Worm (Caenorhabditis elegans) whole organism, L2 larva: Measurements from ENCODE around the gene F46C5.7.

Source experiments
- C34F6.9 ChIP-seq: fragments of 150-350 bp; optimal IDR thresholded peaks from 2 replicates; lab custom pipeline; 2014; ENCODE audit warnings: missing biosample characterization, missing genetic modification characterization
- F13H6.1 ChIP-seq: sonication (generic microtip); optimal IDR thresholded peaks from 2 replicates; lab custom pipeline; 2016; ENCODE audit warnings: missing genetic modification characterization, missing compliant biosample characterization
- R02D3.7 ChIP-seq: fragments of 150-350 bp; optimal IDR thresholded peaks from 2 replicates; lab custom pipeline; 2014; ENCODE audit warnings: missing biosample characterization, missing genetic modification characterization
- Y55F3AM.14 ChIP-seq: fragments of 200-800 bp; sonication (Bioruptor generic); optimal IDR thresholded peaks from 2 replicates; lab custom pipeline; 2018; ENCODE audit warnings: mild to moderate bottlenecking, missing genetic modification characterization, missing compliant biosample characterization
- ZK546.5 ChIP-seq: sonication (generic microtip); optimal IDR thresholded peaks from 2 replicates; lab custom pipeline; 2017; ENCODE audit warnings: missing biosample characterization, missing genetic modification characterization
- alr-1 ChIP-seq: fragments of 150-350 bp; optimal IDR thresholded peaks from 2 replicates; lab custom pipeline; 2014; ENCODE audit warnings: missing biosample characterization, missing genetic modification characterization
- aly-2 ChIP-seq: fragments of 150-350 bp; optimal IDR thresholded peaks from 2 replicates; lab custom pipeline; 2014; ENCODE audit warnings: missing biosample characterization, missing genetic modification characterization
- ama-1 ChIP-seq: fragments of 150-350 bp; optimal IDR thresholded peaks from 2 replicates; lab custom pipeline; 2018; ENCODE audit warnings: inconsistent platforms
- blmp-1 ChIP-seq: sonication (generic microtip); optimal IDR thresholded peaks from 2 replicates; lab custom pipeline; 2017; ENCODE audit warnings: missing genetic modification characterization, mild to moderate bottlenecking, missing compliant biosample characterization, antibody characterized with exemption, moderate library complexity; ENCODE audit not compliant: insufficient read depth
- ceh-82 ChIP-seq: fragments of 150-350 bp; optimal IDR thresholded peaks from 2 replicates; lab custom pipeline; 2014; ENCODE audit warnings: missing biosample characterization, missing genetic modification characterization
- egl-27 ChIP-seq: sonication (generic microtip); optimal IDR thresholded peaks from 3 replicates; lab custom pipeline; 2017; ENCODE audit warnings: missing biosample characterization, missing genetic modification reagents, missing genetic modification characterization
- elt-1 ChIP-seq: fragments of 150-350 bp; optimal IDR thresholded peaks from 2 replicates; lab custom pipeline; 2014; ENCODE audit warnings: missing biosample characterization, missing genetic modification characterization
- fos-1 ChIP-seq: fragments of 150-350 bp; optimal IDR thresholded peaks from 2 replicates; lab custom pipeline; 2014; ENCODE audit warnings: missing biosample characterization, missing genetic modification characterization
- gmeb-1 ChIP-seq: fragments of 150-350 bp; optimal IDR thresholded peaks from 2 replicates; lab custom pipeline; 2014; ENCODE audit warnings: missing biosample characterization, missing genetic modification characterization
- lin-11 ChIP-seq: fragments of 150-350 bp; sonication (generic microtip); optimal IDR thresholded peaks from 2 replicates; lab custom pipeline; 2014; ENCODE audit warnings: missing biosample characterization, missing genetic modification characterization, inconsistent platforms, mixed read lengths
- lin-39 ChIP-seq: fragments of 150-350 bp; optimal IDR thresholded peaks from 2 replicates; lab custom pipeline; 2014; ENCODE audit warnings: missing biosample characterization, missing genetic modification reagents, missing genetic modification characterization
- lsy-2 ChIP-seq, 2 experiments: fragments of 150-350 bp in 1 of 2; sonication (generic microtip) in 1 of 2; optimal IDR thresholded peaks; 2 replicates each; lab custom pipeline; 2014 to 2017; ENCODE audit warnings: missing biosample characterization in 2 of 2, missing genetic modification characterization in 2 of 2
- mab-5 ChIP-seq: fragments of 150-350 bp; optimal IDR thresholded peaks from 2 replicates; lab custom pipeline; 2014; ENCODE audit warnings: missing biosample characterization, missing genetic modification characterization
- mdl-1 ChIP-seq, 2 experiments: fragments of 150-350 bp in 1 of 2; sonication (generic microtip) in 1 of 2; optimal IDR thresholded peaks; 2 replicates each; lab custom pipeline; 2017; ENCODE audit warnings: missing biosample characterization in 2 of 2, missing genetic modification characterization in 2 of 2
- nhr-10 ChIP-seq: sonication (generic microtip); optimal IDR thresholded peaks from 2 replicates; lab custom pipeline; 2017; ENCODE audit warnings: missing biosample characterization, missing genetic modification characterization
- nhr-11 ChIP-seq: fragments of 150-350 bp; optimal IDR thresholded peaks from 2 replicates; lab custom pipeline; 2014; ENCODE audit warnings: missing biosample characterization, missing genetic modification characterization
- nhr-12 ChIP-seq: fragments of 150-350 bp; optimal IDR thresholded peaks from 2 replicates; lab custom pipeline; 2014; ENCODE audit warnings: missing biosample characterization, missing genetic modification characterization
- nhr-129 ChIP-seq: fragments of 150-350 bp; optimal IDR thresholded peaks from 2 replicates; lab custom pipeline; 2014; ENCODE audit warnings: missing biosample characterization, missing genetic modification characterization
- nhr-237 ChIP-seq: fragments of 150-350 bp; optimal IDR thresholded peaks from 2 replicates; lab custom pipeline; 2014; ENCODE audit warnings: missing biosample characterization, missing genetic modification characterization
- nhr-6 ChIP-seq: fragments of 150-350 bp; optimal IDR thresholded peaks from 2 replicates; lab custom pipeline; 2014; ENCODE audit warnings: missing biosample characterization, missing genetic modification characterization
- nhr-77 ChIP-seq: fragments of 150-350 bp; optimal IDR thresholded peaks from 2 replicates; lab custom pipeline; 2014; ENCODE audit warnings: missing biosample characterization, missing genetic modification characterization
- peb-1 ChIP-seq: fragments of 150-350 bp; optimal IDR thresholded peaks from 2 replicates; lab custom pipeline; 2014; ENCODE audit warnings: missing biosample characterization, missing genetic modification characterization
- skn-1 ChIP-seq: sonication (generic microtip); optimal IDR thresholded peaks from 2 replicates; lab custom pipeline; 2017; ENCODE audit warnings: missing biosample characterization, missing genetic modification characterization
- sma-9 ChIP-seq, 2 experiments: fragments of 150-350 bp in 1 of 2; sonication (generic microtip) in 1 of 2; optimal IDR thresholded peaks; 2 replicates each; lab custom pipeline; 2014 to 2016; ENCODE audit warnings: missing genetic modification characterization in 2 of 2, mild to moderate bottlenecking in 1 of 2, missing biosample characterization in 1 of 2, missing compliant biosample characterization in 1 of 2, missing genetic modification reagents in 1 of 2, moderate library complexity in 1 of 2
- snpc-4 ChIP-seq: fragments of 150-350 bp; optimal IDR thresholded peaks from 2 replicates; lab custom pipeline; 2014; ENCODE audit warnings: missing biosample characterization, missing genetic modification characterization
- unc-39 ChIP-seq: fragments of 150-350 bp; optimal IDR thresholded peaks from 2 replicates; lab custom pipeline; 2014; ENCODE audit warnings: missing biosample characterization, missing genetic modification characterization
- unc-55 ChIP-seq: fragments of 150-350 bp; sonication (generic microtip); optimal IDR thresholded peaks from 3 replicates; lab custom pipeline; 2014; ENCODE audit warnings: missing biosample characterization, missing genetic modification reagents, missing genetic modification characterization
- unc-62 ChIP-seq: fragments of 150-350 bp; optimal IDR thresholded peaks from 2 replicates; lab custom pipeline; 2014; ENCODE audit warnings: missing biosample characterization, missing genetic modification reagents, missing genetic modification characterization
- zag-1 ChIP-seq: fragments of 150-350 bp; optimal IDR thresholded peaks from 2 replicates; lab custom pipeline; 2014; ENCODE audit warnings: missing biosample characterization, missing genetic modification characterization
- ztf-1 ChIP-seq: fragments of 200-800 bp; sonication (Bioruptor generic); conservative IDR thresholded peaks from 2 replicates; pipeline ENCODE4 v1.3.6; 2022; ENCODE audit warnings: missing genetic modification characterization, missing compliant biosample characterization
- ztf-11 ChIP-seq: sonication (generic microtip); optimal IDR thresholded peaks from 2 replicates; lab custom pipeline; 2017; ENCODE audit warnings: missing biosample characterization, missing genetic modification characterization

Gene F46C5.7

DNA sequence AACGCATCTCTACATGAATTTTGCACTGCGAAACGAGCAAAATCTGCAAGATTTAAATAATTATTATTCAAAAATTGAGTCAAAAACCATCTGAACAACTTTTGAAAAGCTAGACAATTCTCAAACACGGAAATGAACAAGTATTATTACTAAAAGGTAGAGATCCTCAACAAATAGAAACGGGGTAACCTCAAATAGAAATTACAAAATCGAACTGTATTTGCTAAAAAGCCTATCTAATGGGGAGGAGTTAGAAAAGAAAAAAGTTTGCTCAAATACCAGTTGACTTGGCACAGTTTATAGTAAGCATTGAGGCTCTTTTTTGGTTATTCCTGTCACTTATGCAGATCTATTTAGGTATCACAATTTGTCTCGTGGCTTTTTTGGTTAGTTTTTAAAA lies 13.4 kb upstream of the F46C5.7 start, which contains the start of gene nas-25:
Gene nas-25, plus strand, starts transcription at position 301 of the 400 bp plus-strand sequence.
- TF ChIP-seq lin-11 (tag; lab: Kevin White, UChicago) (no peak), nhr-12 (tag; lab: Kevin White, UChicago) (no peak), nhr-77 (tag; lab: Kevin White, UChicago) (no peak), blmp-1 (tag; lab: Kevin White, UChicago) (no peak), alr-1 (tag; lab: Kevin White, UChicago) (no peak)

DNA sequence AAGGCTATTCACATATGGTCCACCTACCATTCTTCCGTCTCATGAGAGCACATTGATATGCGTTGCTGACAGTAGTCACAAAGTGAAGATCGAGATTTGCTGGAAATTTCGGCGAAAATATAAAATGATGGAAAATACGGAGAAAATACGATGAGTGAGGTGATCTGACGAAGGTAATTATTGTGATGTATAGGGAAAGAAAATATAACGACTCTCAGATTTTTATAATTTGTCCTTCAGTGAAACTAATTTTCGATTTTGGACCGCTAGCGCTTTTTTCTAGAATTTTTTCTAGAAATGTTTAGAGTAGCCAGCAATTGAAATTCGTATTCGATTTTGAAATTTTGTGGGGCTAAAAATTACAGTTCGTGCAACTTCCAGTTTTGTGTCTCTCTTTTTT lies 9.9 kb upstream of the F46C5.7 start, which contains the start of gene F46C5.2:
Gene F46C5.2, minus strand, starts transcription at position 101 of the 400 bp plus-strand sequence.
- TF ChIP-seq peb-1 (tag; lab: Kevin White, UChicago) (no peak), unc-39 (tag; lab: Kevin White, UChicago) (no peak), snpc-4 (no peak), Y55F3AM.14 (GFP tag; lab: Kevin White, UChicago) (no peak), aly-2 (tag; lab: Kevin White, UChicago) (no peak), R02D3.7 (tag; lab: Kevin White, UChicago) (no peak), unc-62 (GFP tag; lab: Kevin White, UChicago) (no peak), nhr-6 (tag; lab: Kevin White, UChicago) (no peak), gmeb-1 (tag; lab: Kevin White, UChicago) (no peak), nhr-77 (tag; lab: Kevin White, UChicago) (no peak), ztf-11 (no peak), mdl-1 (tag; optimal IDR thresholded peaks at IDR 0.05; lab: Kevin White, UChicago) (no peak), unc-55 (GFP tag; lab: Kevin White, UChicago) (no peak)

ce11 chrII:8830917-8831316 lies 8.2 kb upstream of the F46C5.7 start:
- TF ChIP-seq elt-1, result no peak
- no peak for TF ChIP-seq gmeb-1 (tag; lab: Kevin White, UChicago)
- no peak for TF ChIP-seq skn-1 (tag; lab: Kevin White, UChicago)
- no peak for TF ChIP-seq snpc-4
- TF ChIP-seq ceh-82, result no peak
- TF ChIP-seq ztf-1 (GFP tag; lab: Robert Waterston, UW), result no peak
- TF ChIP-seq nhr-10, result no peak
- no peak for TF ChIP-seq R02D3.7 (tag; lab: Kevin White, UChicago)

- TF ChIP-seq nhr-11 (tag; lab: Kevin White, UChicago) (no peak), ZK546.5 (tag; lab: Kevin White, UChicago) (no peak), nhr-10 (no peak), unc-62 (GFP tag; lab: Kevin White, UChicago) (no peak), zag-1 (tag; lab: Kevin White, UChicago) (no peak), ztf-1 (GFP tag; lab: Robert Waterston, UW) (no peak), mab-5 (no peak), gmeb-1 (tag; lab: Kevin White, UChicago) (no peak), nhr-237 (tag; lab: Kevin White, UChicago) (no peak), lin-39 (tag; lab: Kevin White, UChicago) (no peak), unc-55 (GFP tag; lab: Kevin White, UChicago) (no peak), blmp-1 (tag; lab: Kevin White, UChicago) (no peak)
- TF ChIP-seq, all 48 proteins: peak for 0
Observed at ce11 chrII:8832941-8833340, 6.2 kb upstream of the F46C5.7 start.

ce11 chrII:8835857-8836256 lies 3.3 kb upstream of the F46C5.7 start, which contains the start of gene F46C5.4:
Gene F46C5.4 (plus strand): TSS chrII:8836078.
- TF ChIP-seq elt-1 (no peak), fos-1 (tag; lab: Kevin White, UChicago) (no peak), aly-2 (tag; lab: Kevin White, UChicago) (no peak), nhr-12 (tag; lab: Kevin White, UChicago) (no peak), sma-9 (GFP tag; optimal IDR thresholded peaks at IDR 0.05; lab: Kevin White, UChicago) (no peak), sma-9 (tag; optimal IDR thresholded peaks at IDR 0.05; lab: Kevin White, UChicago) (no peak)

DNA sequence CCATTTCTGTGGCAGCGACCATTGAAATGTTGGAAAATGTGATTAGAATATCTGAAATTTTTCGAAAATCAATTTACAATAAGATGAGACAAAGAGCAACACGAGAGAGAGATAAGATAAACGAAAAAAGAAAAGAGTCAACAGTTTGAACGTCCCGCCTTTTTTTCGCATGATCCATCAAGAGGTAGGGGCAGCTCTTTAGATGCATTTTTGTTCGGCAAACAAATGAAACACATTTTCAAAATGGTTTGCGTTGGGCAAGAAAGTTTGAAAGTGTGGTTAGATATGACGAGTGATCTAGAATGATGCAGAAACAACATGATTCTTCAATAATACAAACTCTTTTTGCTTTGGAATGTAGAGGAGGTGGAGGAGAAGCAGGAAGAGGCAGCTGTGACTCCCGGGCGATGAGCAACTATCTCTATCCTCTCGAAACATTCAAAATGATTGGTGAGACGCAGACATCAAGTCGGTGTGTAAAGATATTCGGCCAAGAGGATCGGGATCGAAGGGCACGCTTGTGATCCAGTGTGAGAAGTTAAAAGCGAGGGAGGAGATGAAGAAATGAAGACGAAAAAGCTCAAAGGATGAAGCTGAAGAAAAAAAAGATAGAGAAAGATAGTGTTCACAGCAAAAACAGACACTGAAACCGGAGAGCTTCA lies 5.5 kb downstream of the F46C5.7 start, which contains the start of gene F46C5.6:
Gene F46C5.6, minus strand, starts transcription at position 51 of the 662 bp plus-strand sequence.
- TF ChIP-seq ama-1 (no peak), nhr-129 (tag; lab: Kevin White, UChicago) (peak; percentile 45), F13H6.1 (tag; lab: Kevin White, UChicago) (peak; percentile 84), mab-5 (no peak), egl-27 (tag; lab: Kevin White, UChicago) (no peak), aly-2 (tag; lab: Kevin White, UChicago) (no peak), nhr-10 (no peak), sma-9 (GFP tag; optimal IDR thresholded peaks at IDR 0.05; lab: Kevin White, UChicago) (peak; percentile 17), sma-9 (tag; optimal IDR thresholded peaks at IDR 0.05; lab: Kevin White, UChicago) (no peak), lsy-2 (tag; optimal IDR thresholded peaks at IDR 0.05; lab: Kevin White, UChicago) (peak in 1 of 2 experiments; percentile 26), nhr-12 (tag; lab: Kevin White, UChicago) (no peak), C34F6.9 (tag; lab: Kevin White, UChicago) (peak; percentile 28)
